Fruit fly (Drosophila melanogaster) whole organism, wandering third instar larva: ENCODE results near the gene Lsd-1.
A peak's percentile ranks its signal among the peaks of the same experiment; 100 is the strongest.

Experiments used
- CG9705 ChIP-seq: fragments of 200-800 bp; sonication (Bioruptor generic); optimal IDR thresholded peaks from 2 replicates; lab custom pipeline; 2018; ENCODE audit warnings: missing biosample characterization, mild to moderate bottlenecking, missing genetic modification characterization
- OdsH ChIP-seq: fragments of 200-800 bp; sonication (Bioruptor generic); optimal IDR thresholded peaks from 2 replicates; lab custom pipeline; 2016; ENCODE audit warnings: missing biosample characterization, mild to moderate bottlenecking, missing genetic modification characterization
- Rel ChIP-seq, 2 experiments: fragments of 200-800 bp; sonication (Bioruptor generic) in 1 of 2; optimal IDR thresholded peaks; 2 replicates in 1 of 2; 3 replicates in 1 of 2; lab custom pipeline; 2016 to 2019; ENCODE audit warnings: mild to moderate bottlenecking in 2 of 2, missing biosample characterization in 2 of 2, missing genetic modification characterization in 2 of 2, moderate library complexity in 1 of 2
- brk ChIP-seq: fragments of 200-800 bp; sonication (Bioruptor generic); optimal IDR thresholded peaks from 2 replicates; lab custom pipeline; 2016; ENCODE audit warnings: missing biosample characterization, mild to moderate bottlenecking, missing genetic modification characterization
- dsf ChIP-seq: sonication (Bioruptor generic); optimal IDR thresholded peaks from 2 replicates; lab custom pipeline; 2016; ENCODE audit warnings: missing biosample characterization, missing genetic modification characterization, borderline replicate concordance
- h ChIP-seq: fragments of 200-800 bp; sonication (Bioruptor generic); optimal IDR thresholded peaks from 3 replicates; lab custom pipeline; 2016; ENCODE audit warnings: missing biosample characterization, mild to moderate bottlenecking, missing genetic modification characterization
- psq ChIP-seq: fragments of 200-800 bp; sonication (Bioruptor generic); optimal IDR thresholded peaks from 3 replicates; lab custom pipeline; 2017; ENCODE audit warnings: missing biosample characterization, mild to moderate bottlenecking, missing genetic modification characterization, moderate library complexity
- sv ChIP-seq: fragments of 200-800 bp; sonication (Bioruptor generic); optimal IDR thresholded peaks from 3 replicates; lab custom pipeline; 2016; ENCODE audit warnings: missing biosample characterization, missing genetic modification characterization
- tai ChIP-seq: sonication (Bioruptor generic); optimal IDR thresholded peaks from 2 replicates; lab custom pipeline; 2016; ENCODE audit warnings: missing biosample characterization, missing genetic modification characterization

Gene Lsd-1

DNA sequence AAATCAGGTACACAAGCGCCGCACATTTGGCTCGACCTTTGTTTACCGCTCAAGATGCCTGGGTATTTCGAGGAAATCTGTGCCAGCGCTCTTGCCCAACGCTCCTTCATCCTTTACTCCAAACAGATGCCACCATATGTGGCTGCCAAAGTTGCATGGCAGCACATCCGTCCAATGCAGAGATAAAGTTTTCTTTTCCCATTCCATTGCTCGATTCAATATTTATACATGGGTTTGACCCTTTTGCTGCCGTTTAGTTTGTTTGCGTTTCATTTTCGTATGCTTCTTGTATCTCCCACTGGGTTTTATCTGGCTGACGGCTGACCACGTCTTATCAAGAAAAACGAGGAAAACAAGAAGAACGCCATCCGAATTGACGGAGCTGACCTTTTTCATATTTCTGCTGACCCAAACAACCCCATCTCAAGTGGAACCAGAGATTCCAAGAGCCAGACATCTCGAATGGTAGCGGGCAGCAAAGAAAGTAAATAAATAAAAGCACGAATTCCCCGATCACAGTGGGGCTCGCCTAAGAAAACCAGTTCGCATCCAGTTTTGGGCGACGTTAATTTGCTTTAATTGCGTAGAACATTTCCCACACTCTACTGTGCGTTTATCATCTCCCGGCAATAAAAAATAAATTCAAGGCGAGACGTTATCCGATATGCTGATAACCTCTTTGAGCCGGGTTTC lies 27.0 kb downstream of the Lsd-1 start:
- TF ChIP-seq brk (GFP tag; lab: Kevin White, UChicago) (no peak), tai (no peak), h (GFP tag; lab: Kevin White, UChicago) (peak; percentile 9), Rel (GFP tag; optimal IDR thresholded peaks at IDR 0.05; lab: Kevin White, UChicago) (no peak), Rel (tag; optimal IDR thresholded peaks at IDR 0.05; lab: Kevin White, UChicago) (peak; percentile 87)

DNA sequence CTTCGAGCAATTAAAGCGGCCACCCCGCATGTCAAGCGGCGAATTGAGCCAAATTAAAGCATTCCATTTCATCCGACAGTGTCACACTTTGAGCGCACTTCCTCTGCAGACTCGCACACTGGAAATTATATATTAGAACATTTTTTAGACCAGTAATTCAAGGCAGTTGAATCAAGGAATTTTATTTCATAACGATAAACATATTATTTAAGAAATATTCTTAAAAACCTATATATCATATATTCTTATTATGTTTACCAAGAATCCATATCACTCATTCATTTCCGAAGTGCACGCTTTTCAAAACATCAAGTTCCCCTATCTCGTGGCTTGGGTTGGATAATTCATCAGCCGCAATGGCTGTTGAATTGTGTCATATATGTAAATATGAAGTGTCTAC lies 27.8 kb downstream of the Lsd-1 start:
- TF ChIP-seq psq (GFP tag; lab: Kevin White, UChicago) (peak; percentile 24), dsf (GFP tag; lab: Kevin White, UChicago) (no peak), OdsH (peak; percentile 24)

DNA sequence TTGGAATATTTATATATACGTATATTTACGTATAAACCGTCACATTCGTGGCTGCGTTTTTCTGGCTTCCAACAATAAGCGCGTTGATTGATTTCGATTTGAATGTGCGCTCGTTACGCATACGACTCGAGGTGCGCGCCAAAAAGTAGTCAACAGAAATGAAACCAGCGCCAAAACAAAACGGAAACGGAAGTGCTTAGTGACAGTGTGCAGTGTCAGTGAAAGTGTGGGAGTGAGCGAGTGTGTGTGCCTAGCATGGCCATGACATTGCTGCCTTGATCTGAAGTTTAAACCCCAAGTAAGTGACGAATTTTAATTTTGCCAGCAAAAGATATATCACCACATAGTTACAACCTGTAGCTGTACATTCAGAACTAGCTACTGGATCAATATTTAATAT lies 40.0 kb downstream of the Lsd-1 start, which contains the start of gene CG34355:
Gene CG34355 (plus strand): TSS at position 192 of the 400 bp plus-strand sequence.
- no peak for TF ChIP-seq tai
- no peak for TF ChIP-seq sv (GFP tag; lab: Kevin White, UChicago)
- peak; percentile 21 for TF ChIP-seq CG9705 (GFP tag; lab: Kevin White, UChicago)
- TF ChIP-seq Rel (GFP tag; optimal IDR thresholded peaks at IDR 0.05; lab: Kevin White, UChicago): no peak
- TF ChIP-seq Rel (tag; optimal IDR thresholded peaks at IDR 0.05; lab: Kevin White, UChicago): no peak
